Fruit fly (Drosophila melanogaster) whole organism: Measurements from ENCODE around the gene Amt.

ENCODE experiments used
- CG8478 ChIP-seq: fragments of >200 bp; optimal IDR thresholded peaks from 2 replicates; lab custom pipeline; 2018; ENCODE audit warnings: inconsistent platforms
- Dll ChIP-seq: fragments of >200 bp; optimal IDR thresholded peaks from 2 replicates; lab custom pipeline; 2017
- EcR ChIP-seq, 2 experiments: fragments of >200 bp; optimal IDR thresholded peaks; 2 replicates each; lab custom pipeline; 2017; ENCODE audit warnings: missing biosample characterization in 2 of 2, missing genetic modification characterization in 2 of 2, missing genetic modification reagents in 2 of 2
- pan ChIP-seq: fragments of >200 bp; optimal IDR thresholded peaks from 2 replicates; lab custom pipeline; 2017
- psq ChIP-seq: fragments of >200 bp; optimal IDR thresholded peaks from 2 replicates; lab custom pipeline; 2017
- usp ChIP-seq: fragments of >200 bp; optimal IDR thresholded peaks from 2 replicates; lab custom pipeline; 2017; ENCODE audit warnings: missing biosample characterization, missing genetic modification characterization, mixed read lengths

Amt gene

dm6 chr3R:15249037-15249436, at the start of gene Amt:
Gene Amt (minus strand): TSS chr3R:15249137.
- no peak for TF ChIP-seq EcR (GFP tag; optimal IDR thresholded peaks at IDR 0.05; lab: Kevin White, UChicago)
- TF ChIP-seq Dll (lab: Kevin White, UChicago) = no peak
- no peak for TF ChIP-seq usp
- no peak for TF ChIP-seq pan (lab: Kevin White, UChicago)

- TF ChIP-seq usp = no peak
- no peak for TF ChIP-seq pan (lab: Kevin White, UChicago)
- no peak for TF ChIP-seq CG8478 (lab: Kevin White, UChicago)
- TF ChIP-seq EcR (GFP tag; optimal IDR thresholded peaks at IDR 0.05; lab: Kevin White, UChicago) = no peak
- TF ChIP-seq Dll (lab: Kevin White, UChicago) = no peak
- no peak for TF ChIP-seq psq
These were observed 49.0 kb upstream of the Amt start for dm6 chr3R:15297904-15298303.

- TF ChIP-seq EcR (GFP tag; optimal IDR thresholded peaks at IDR 0.05; lab: Kevin White, UChicago) = no peak
- no peak for TF ChIP-seq Dll (lab: Kevin White, UChicago)
- TF ChIP-seq CG8478 (lab: Kevin White, UChicago) = no peak
- TF ChIP-seq psq = no peak
- TF ChIP-seq usp = no peak
- no peak for TF ChIP-seq pan (lab: Kevin White, UChicago)
These were observed 45.0 kb upstream of the Amt start for dm6 chr3R:15293878-15294350.

- TF ChIP-seq EcR (GFP tag; optimal IDR thresholded peaks at IDR 0.05; lab: Kevin White, UChicago) (no peak), psq (no peak), Dll (lab: Kevin White, UChicago) (no peak), CG8478 (lab: Kevin White, UChicago) (no peak), usp (no peak), pan (lab: Kevin White, UChicago) (no peak)
These were observed 44.3 kb upstream of the Amt start for dm6 chr3R:15293005-15293877.

dm6 chr3R:15292241-15293004, 43.5 kb upstream of the Amt start:
- no peak for TF ChIP-seq EcR (GFP tag; optimal IDR thresholded peaks at IDR 0.05; lab: Kevin White, UChicago)
- no peak for TF ChIP-seq pan (lab: Kevin White, UChicago)
- TF ChIP-seq psq = no peak
- TF ChIP-seq CG8478 (lab: Kevin White, UChicago) = no peak

- TF ChIP-seq CG8478 (lab: Kevin White, UChicago) (peak; percentile 76), EcR (GFP tag; optimal IDR thresholded peaks at IDR 0.05; lab: Kevin White, UChicago) (no peak)
These were observed 42.8 kb upstream of the Amt start for dm6 chr3R:15291551-15292223.

- TF ChIP-seq usp (no peak), psq (no peak), Dll (lab: Kevin White, UChicago) (no peak), CG8478 (lab: Kevin White, UChicago) (peak; percentile 2)
These were observed 41.7 kb upstream of the Amt start, which contains the start of gene CG45218 for dm6 chr3R:15290642-15291118. Gene CG45218 (minus strand): TSS chr3R:15290799.

- peak; percentile 3 for TF ChIP-seq pan (lab: Kevin White, UChicago)
- no peak for TF ChIP-seq CG8478 (lab: Kevin White, UChicago)
These were observed 41.1 kb upstream of the Amt start for dm6 chr3R:15289828-15290641.

- no peak for TF ChIP-seq EcR (GFP tag; optimal IDR thresholded peaks at IDR 0.05; lab: Kevin White, UChicago)
- TF ChIP-seq pan (lab: Kevin White, UChicago) = no peak
These were observed 39.9 kb upstream of the Amt start for dm6 chr3R:15288802-15289201.

dm6 chr3R:15287763-15288162, 38.8 kb upstream of the Amt start:
- TF ChIP-seq EcR (GFP tag; optimal IDR thresholded peaks at IDR 0.05; lab: Kevin White, UChicago) (no peak), pan (lab: Kevin White, UChicago) (no peak), CG8478 (lab: Kevin White, UChicago) (no peak), psq (no peak), Dll (lab: Kevin White, UChicago) (no peak), usp (no peak)

- no peak for TF ChIP-seq CG8478 (lab: Kevin White, UChicago)
- no peak for TF ChIP-seq EcR (GFP tag; optimal IDR thresholded peaks at IDR 0.05; lab: Kevin White, UChicago)
- TF ChIP-seq Dll (lab: Kevin White, UChicago) = no peak
- TF ChIP-seq usp = no peak
- no peak for TF ChIP-seq psq
- TF ChIP-seq pan (lab: Kevin White, UChicago) = no peak
These were observed 37.7 kb upstream of the Amt start for dm6 chr3R:15286693-15287041.
